Fruit fly (Drosophila melanogaster) whole organism, embryonic: Measurements from ENCODE around the gene CG18749.

Source experiments
- Atf3 ChIP-seq: fragments of 200-800 bp; sonication (Bioruptor generic); optimal IDR thresholded peaks from 3 replicates; lab custom pipeline; 2016; ENCODE audit warnings: missing biosample characterization, missing genetic modification characterization
- Bgb ChIP-seq: fragments of 200-800 bp; sonication (Bioruptor generic); IDR thresholded peaks from 2 replicates; pipeline ENCODE4 v1.3.6; 2022; ENCODE audit warnings: missing biosample characterization, missing genetic modification characterization; ENCODE audit not compliant: partially characterized antibody
- C15 ChIP-seq: fragments of 200-800 bp; sonication (Bioruptor generic); IDR thresholded peaks from 3 replicates; pipeline ENCODE4 v1.3.6; 2022; ENCODE audit warnings: missing biosample characterization, missing genetic modification characterization
- CG10209 ChIP-seq: fragments of 200-800 bp; sonication (Bioruptor generic); optimal IDR thresholded peaks from 3 replicates; lab custom pipeline; 2017; ENCODE audit warnings: missing biosample characterization, mild to moderate bottlenecking, missing genetic modification characterization, missing genetic modification reagents
- CG10543 ChIP-seq: fragments of 200-800 bp; sonication (Bioruptor generic); optimal IDR thresholded peaks from 3 replicates; lab custom pipeline; 2017; ENCODE audit warnings: missing biosample characterization, mild to moderate bottlenecking, missing genetic modification characterization, moderate library complexity
- CG11093 ChIP-seq: fragments of 200-800 bp; sonication (Bioruptor generic); IDR thresholded peaks from 3 replicates; pipeline ENCODE4 v1.3.6; 2022; ENCODE audit warnings: missing biosample characterization, missing genetic modification characterization
- CG13424 ChIP-seq: fragments of 200-800 bp; sonication (Bioruptor generic); optimal IDR thresholded peaks from 2 replicates; lab custom pipeline; 2019; ENCODE audit warnings: missing biosample characterization, mild to moderate bottlenecking, missing genetic modification characterization, moderate library complexity
- CG16863 ChIP-seq: fragments of 200-800 bp; sonication (Bioruptor generic); optimal IDR thresholded peaks from 3 replicates; lab custom pipeline; 2016; ENCODE audit warnings: missing biosample characterization, missing genetic modification characterization
- CG17186 ChIP-seq: fragments of 200-800 bp; sonication (Bioruptor generic); optimal IDR thresholded peaks from 3 replicates; lab custom pipeline; 2017; ENCODE audit warnings: missing biosample characterization, missing genetic modification reagents, missing genetic modification characterization
- CG17385 ChIP-seq: fragments of 200-800 bp; sonication (Bioruptor generic); optimal IDR thresholded peaks from 3 replicates; lab custom pipeline; 2018; ENCODE audit warnings: missing biosample characterization, mild to moderate bottlenecking, missing genetic modification characterization
- CG18619 ChIP-seq: fragments of 200-800 bp; sonication (Bioruptor generic); optimal IDR thresholded peaks from 3 replicates; lab custom pipeline; 2017; ENCODE audit warnings: missing biosample characterization, mild to moderate bottlenecking, missing genetic modification characterization
- CG33557 ChIP-seq: fragments of 200-800 bp; sonication (Bioruptor generic); optimal IDR thresholded peaks from 2 replicates; lab custom pipeline; 2019; ENCODE audit warnings: missing biosample characterization, mild to moderate bottlenecking, missing genetic modification characterization, moderate library complexity
- CG3995 ChIP-seq: fragments of 200-800 bp; sonication (Bioruptor generic); optimal IDR thresholded peaks from 3 replicates; lab custom pipeline; 2016; ENCODE audit warnings: missing biosample characterization, missing genetic modification characterization
- CG4404 ChIP-seq: fragments of 200-800 bp; sonication (Bioruptor generic); IDR thresholded peaks from 2 replicates; pipeline ENCODE4 v1.3.6; 2022; ENCODE audit warnings: missing biosample characterization, missing genetic modification characterization
- CG6791 ChIP-seq: fragments of 200-800 bp; sonication (Bioruptor generic); IDR thresholded peaks from 3 replicates; pipeline ENCODE4 v1.3.6; 2022; ENCODE audit warnings: missing biosample characterization, missing genetic modification characterization; ENCODE audit not compliant: partially characterized antibody
- CG7372 ChIP-seq: fragments of 200-800 bp; sonication (Bioruptor generic); IDR thresholded peaks from 2 replicates; pipeline ENCODE4 v1.3.6; 2022; ENCODE audit warnings: missing biosample characterization, missing genetic modification characterization
- CG8290 ChIP-seq, 3 experiments: fragments of 200-800 bp; sonication (Bioruptor generic); optimal IDR thresholded peaks; 2 replicates each; lab custom pipeline; 2016 to 2019; ENCODE audit warnings: missing biosample characterization in 3 of 3, missing genetic modification characterization in 3 of 3, mild to moderate bottlenecking in 2 of 3, moderate library complexity in 1 of 3
- CG9727 ChIP-seq: fragments of 200-800 bp; sonication (Bioruptor generic); optimal IDR thresholded peaks from 3 replicates; lab custom pipeline; 2017; ENCODE audit warnings: missing biosample characterization, mild to moderate bottlenecking, missing genetic modification characterization
- CG9817 ChIP-seq: fragments of 200-800 bp; sonication (Bioruptor generic); optimal IDR thresholded peaks from 2 replicates; lab custom pipeline; 2018; ENCODE audit warnings: missing biosample characterization, mild to moderate bottlenecking, missing genetic modification characterization, moderate library complexity
- CG9876 ChIP-seq: fragments of 200-800 bp; sonication (Bioruptor generic); optimal IDR thresholded peaks from 2 replicates; lab custom pipeline; 2016; ENCODE audit warnings: missing biosample characterization, missing genetic modification characterization
- Dad ChIP-seq: fragments of 200-800 bp; sonication (Bioruptor generic); optimal IDR thresholded peaks from 3 replicates; lab custom pipeline; 2016; ENCODE audit warnings: missing biosample characterization, missing genetic modification characterization
- Dp ChIP-seq: fragments of 200-800 bp; sonication (Bioruptor generic); optimal IDR thresholded peaks from 2 replicates; lab custom pipeline; 2018; ENCODE audit warnings: missing biosample characterization, mild to moderate bottlenecking, missing genetic modification characterization, moderate library complexity
- Gug ChIP-seq: fragments of 200-800 bp; sonication (Bioruptor generic); IDR thresholded peaks from 4 replicates; pipeline ENCODE4 v1.3.6; 2022; ENCODE audit warnings: missing biosample characterization, missing genetic modification characterization
- Hmx ChIP-seq: fragments of 200-800 bp; sonication (Bioruptor generic); optimal IDR thresholded peaks from 2 replicates; lab custom pipeline; 2016; ENCODE audit warnings: missing biosample characterization, missing genetic modification characterization
- Hr3 ChIP-seq: fragments of 200-800 bp; sonication (Bioruptor generic); optimal IDR thresholded peaks from 3 replicates; lab custom pipeline; 2016; ENCODE audit warnings: missing biosample characterization, missing genetic modification characterization
- Max ChIP-seq: fragments of 200-800 bp; sonication (Bioruptor generic); optimal IDR thresholded peaks from 2 replicates; lab custom pipeline; 2016; ENCODE audit warnings: missing biosample characterization, mild to moderate bottlenecking, missing genetic modification characterization
- NC2β ChIP-seq: fragments of 200-800 bp; sonication (Bioruptor generic); optimal IDR thresholded peaks from 2 replicates; lab custom pipeline; 2016; ENCODE audit warnings: missing biosample characterization, missing genetic modification characterization
- NK7.1 ChIP-seq: fragments of 200-800 bp; sonication (Bioruptor generic); optimal IDR thresholded peaks from 3 replicates; lab custom pipeline; 2016; ENCODE audit warnings: missing biosample characterization, missing genetic modification characterization
- Optix ChIP-seq: fragments of 200-800 bp; sonication (Bioruptor generic); IDR thresholded peaks from 3 replicates; pipeline ENCODE4 v1.3.6; 2022; ENCODE audit warnings: missing biosample characterization, missing genetic modification characterization
- Pdp1 ChIP-seq, 2 experiments: fragments of 200-800 bp; sonication (Bioruptor generic); optimal IDR thresholded peaks; 3 replicates each; lab custom pipeline; 2016; ENCODE audit warnings: missing biosample characterization in 2 of 2, missing genetic modification characterization in 2 of 2, mild to moderate bottlenecking in 1 of 2, moderate library complexity in 1 of 2
- Sin3A ChIP-seq: fragments of >200 bp; optimal IDR thresholded peaks from 2 replicates; lab custom pipeline; 2018
- Sox100B ChIP-seq: fragments of 200-800 bp; sonication (Bioruptor generic); optimal IDR thresholded peaks from 3 replicates; lab custom pipeline; 2018; ENCODE audit warnings: missing biosample characterization, mild to moderate bottlenecking, missing genetic modification characterization
- Vsx1 ChIP-seq: fragments of 200-800 bp; sonication (Bioruptor generic); optimal IDR thresholded peaks from 2 replicates; lab custom pipeline; 2017; ENCODE audit warnings: missing biosample characterization, mild to moderate bottlenecking, missing genetic modification characterization, missing genetic modification reagents
- Xrp1 ChIP-seq: fragments of 200-800 bp; sonication (Bioruptor generic); IDR thresholded peaks from 2 replicates; pipeline ENCODE4 v1.3.6; 2022; ENCODE audit warnings: missing biosample characterization, missing genetic modification characterization
- ap ChIP-seq: fragments of 200-800 bp; sonication (Bioruptor generic); IDR thresholded peaks from 2 replicates; pipeline ENCODE4 v1.3.6; 2022; ENCODE audit warnings: missing biosample characterization, missing genetic modification characterization
- ato ChIP-seq: fragments of 200-800 bp; sonication (Bioruptor generic); IDR thresholded peaks from 2 replicates; pipeline ENCODE4 v1.3.6; 2022; ENCODE audit warnings: missing biosample characterization, missing genetic modification characterization; ENCODE audit not compliant: partially characterized antibody
- cg ChIP-seq: fragments of 200-800 bp; sonication (Bioruptor generic); optimal IDR thresholded peaks from 3 replicates; lab custom pipeline; 2019; ENCODE audit warnings: missing biosample characterization, mild to moderate bottlenecking, missing genetic modification characterization, moderate library complexity
- ewg ChIP-seq: fragments of 200-800 bp; sonication (Bioruptor generic); optimal IDR thresholded peaks from 3 replicates; lab custom pipeline; 2017; ENCODE audit warnings: mild to moderate bottlenecking, missing biosample characterization, missing genetic modification reagents, missing genetic modification characterization
- fd102C ChIP-seq: fragments of 200-800 bp; sonication (Bioruptor generic); optimal IDR thresholded peaks from 2 replicates; lab custom pipeline; 2018; ENCODE audit warnings: missing biosample characterization, mild to moderate bottlenecking, missing genetic modification characterization, moderate library complexity
- ftz-f1 ChIP-seq: fragments of 200-800 bp; sonication (Bioruptor generic); optimal IDR thresholded peaks from 2 replicates; lab custom pipeline; 2016; ENCODE audit warnings: missing biosample characterization, missing genetic modification characterization
- gce ChIP-seq: fragments of 200-800 bp; sonication (Bioruptor generic); IDR thresholded peaks from 3 replicates; pipeline ENCODE4 v1.3.6; 2022; ENCODE audit warnings: missing biosample characterization, missing genetic modification characterization
- gfzf ChIP-seq: fragments of 200-800 bp; sonication (Bioruptor generic); optimal IDR thresholded peaks from 2 replicates; lab custom pipeline; 2016; ENCODE audit warnings: missing biosample characterization, mild to moderate bottlenecking, missing genetic modification characterization, moderate library complexity
- mld ChIP-seq: fragments of 200-800 bp; sonication (Bioruptor generic); IDR thresholded peaks from 3 replicates; pipeline ENCODE4 v1.3.6; 2022; ENCODE audit warnings: missing biosample characterization, missing genetic modification characterization; ENCODE audit not compliant: partially characterized antibody
- odd ChIP-seq: fragments of 200-800 bp; sonication (Bioruptor generic); optimal IDR thresholded peaks from 2 replicates; lab custom pipeline; 2017; ENCODE audit warnings: missing biosample characterization, mild to moderate bottlenecking, missing genetic modification characterization
- repo ChIP-seq: fragments of 200-800 bp; sonication (Bioruptor generic); optimal IDR thresholded peaks from 2 replicates; lab custom pipeline; 2016; ENCODE audit warnings: missing biosample characterization, missing genetic modification characterization
- row ChIP-seq: fragments of 200-800 bp; sonication (Bioruptor generic); IDR thresholded peaks from 3 replicates; pipeline ENCODE4 v1.3.6; 2022; ENCODE audit warnings: missing biosample characterization, missing genetic modification characterization
- sr ChIP-seq: fragments of 200-800 bp; sonication (Bioruptor generic); IDR thresholded peaks from 3 replicates; pipeline ENCODE4 v1.3.6; 2022; ENCODE audit warnings: missing biosample characterization, missing genetic modification characterization
- toy ChIP-seq: fragments of 200-800 bp; sonication (Bioruptor generic); IDR thresholded peaks from 2 replicates; pipeline ENCODE4 v1.3.6; 2022; ENCODE audit warnings: missing biosample characterization, missing genetic modification characterization
- twi ChIP-seq: fragments of 200-800 bp; optimal IDR thresholded peaks from 2 replicates; lab custom pipeline; 2019; ENCODE audit warnings: missing biosample characterization, mild to moderate bottlenecking, missing genetic modification characterization, moderate library complexity
- wor ChIP-seq: fragments of 200-800 bp; sonication (Bioruptor generic); IDR thresholded peaks from 2 replicates; pipeline ENCODE4 v1.3.6; 2022; ENCODE audit warnings: missing biosample characterization, missing genetic modification characterization
- zen2 ChIP-seq: fragments of 200-800 bp; sonication (Bioruptor generic); IDR thresholded peaks from 3 replicates; pipeline ENCODE4 v1.3.6; 2022; ENCODE audit warnings: missing biosample characterization, missing genetic modification characterization; ENCODE audit not compliant: partially characterized antibody

CG18749 gene

dm6 chr3R:8269740-8270139 lies 25.9 kb downstream of the CG18749 start, which contains the start of gene CG9630 (continued):
- TF ChIP-seq CG16863 (no peak), Dad (no peak), CG13424 (tag; lab: Kevin White, UChicago) (no peak), C15 (GFP tag; lab: Robert Waterston, UW) (no peak), CG10209 (GFP tag; lab: Kevin White, UChicago) (no peak), CG11093 (GFP tag; lab: Robert Waterston, UW) (no peak), Bgb (GFP tag; lab: Robert Waterston, UW) (peak; percentile 73), fd102C (no peak), row (GFP tag; lab: Robert Waterston, UW) (no peak), CG17186 (GFP tag; lab: Kevin White, UChicago) (peak; percentile 93), zen2 (peak; percentile 68; the same call in 2 of the 3 replicates), Atf3 (no peak), CG10543 (GFP tag; lab: Kevin White, UChicago) (no peak), Optix (GFP tag; lab: Robert Waterston, UW) (no peak), CG9876 (no peak), repo (GFP tag; lab: Kevin White, UChicago) (no peak), sr (no peak), toy (no peak), Vsx1 (GFP tag; lab: Kevin White, UChicago) (no peak), Xrp1 (GFP tag; lab: Robert Waterston, UW) (no peak), NC2β (GFP tag; lab: Kevin White, UChicago) (no peak), gfzf (peak; percentile 69), ato (peak; percentile 87), odd (GFP tag; lab: Kevin White, UChicago) (no peak), ap (GFP tag; lab: Robert Waterston, UW) (no peak), Dp (GFP tag; lab: Kevin White, UChicago) (peak; percentile 100), CG6791 (peak; percentile 68; the same call in 2 of the 3 replicates), CG18619 (no peak), CG8290 (GFP tag; optimal IDR thresholded peaks at IDR 0.05; lab: Kevin White, UChicago) (no peak), CG8290 (tag; optimal IDR thresholded peaks at IDR 0.05; lab: Kevin White, UChicago) (no peak), CG3995 (peak; percentile 38), mld (0 out of 3 replicates have a peak, but pooled peaks have one; percentile 37), ftz-f1 (no peak), CG9817 (no peak), twi (tag; lab: Kevin White, UChicago) (peak; percentile 85), NK7.1 (GFP tag; lab: Kevin White, UChicago) (no peak), Max (GFP tag; lab: Kevin White, UChicago) (peak; percentile 88), CG17385 (GFP tag; lab: Kevin White, UChicago) (no peak), CG7372 (GFP tag; lab: Robert Waterston, UW) (no peak), Sox100B (GFP tag; lab: Kevin White, UChicago) (no peak), cg (GFP tag; lab: Kevin White, UChicago) (no peak), Gug (GFP tag; lab: Robert Waterston, UW) (no peak), ewg (GFP tag; lab: Kevin White, UChicago) (peak; percentile 1), Sin3A (peak; percentile 56), Hmx (GFP tag; lab: Kevin White, UChicago) (no peak), CG9727 (GFP tag; lab: Kevin White, UChicago) (no peak), CG33557 (GFP tag; lab: Kevin White, UChicago) (no peak), CG4404 (GFP tag; lab: Robert Waterston, UW) (no peak), gce (GFP tag; lab: Robert Waterston, UW) (no peak), Hr3 (GFP tag; lab: Kevin White, UChicago) (no peak), wor (GFP tag; lab: Robert Waterston, UW) (no peak), Pdp1 (GFP tag; optimal IDR thresholded peaks at IDR 0.05; lab: Kevin White, UChicago) (no peak)
